Fruit fly (Drosophila melanogaster): ENCODE measurements around the gene tau.

DNA sequence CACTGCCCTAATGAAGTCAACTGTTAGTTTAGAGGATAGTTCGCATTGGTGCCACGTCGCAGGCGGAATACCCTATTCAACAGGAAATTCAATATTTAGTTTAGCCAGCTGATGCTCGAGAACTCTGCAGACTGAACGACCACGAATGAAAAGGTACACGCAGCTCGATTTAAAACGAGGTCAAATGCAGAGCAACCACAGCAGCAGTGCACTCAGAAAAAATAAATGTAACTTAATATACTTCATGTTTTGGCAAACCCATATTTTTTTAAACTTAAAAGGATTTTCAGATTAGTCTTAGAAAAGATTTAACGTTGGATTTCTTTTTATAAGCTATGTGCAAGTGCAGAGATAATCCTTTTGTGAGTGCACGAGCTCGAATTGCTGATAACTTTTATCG lies 1.7 kb downstream of the tau start:
- TF ChIP-seq CTCF (optimal IDR thresholded peaks at IDR 0.05) (no peak), CG8478 (optimal IDR thresholded peaks at IDR 0.05) (no peak)
